Worm (Caenorhabditis elegans): Measurements from ENCODE around the gene try-10.

DNA sequence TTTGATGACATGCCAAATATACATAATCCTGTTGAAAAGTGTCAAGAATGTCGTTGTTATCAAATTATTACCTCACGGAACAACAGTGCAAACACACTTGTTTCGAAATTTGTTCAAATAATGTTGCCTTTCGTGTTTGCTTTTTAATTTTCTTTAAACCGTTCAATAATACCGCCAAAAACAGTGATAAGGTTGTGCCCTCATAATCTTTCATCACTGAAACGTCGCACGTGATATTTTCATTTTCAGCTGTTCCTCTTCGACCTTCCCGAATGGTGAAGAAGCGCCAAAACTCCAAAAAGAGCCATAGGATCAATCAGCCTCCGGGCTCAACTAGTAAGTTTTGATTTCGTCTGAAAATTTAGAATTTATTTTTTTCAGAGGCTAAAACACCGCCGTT is 11.0 kb downstream of the try-10 start, which contains the start of gene inft-2:
- TF ChIP-seq unc-62 (GFP tag; optimal IDR thresholded peaks at IDR 0.05) (no peak), sma-3 (GFP tag; optimal IDR thresholded peaks at IDR 0.05) (no peak), nhr-237 (tag; optimal IDR thresholded peaks at IDR 0.05) (no peak), ztf-1 (GFP tag; conservative IDR thresholded peaks at IDR 0.05) (no peak), elt-3 (tag; optimal IDR thresholded peaks at IDR 0.05) (no peak), snpc-4 (tag; optimal IDR thresholded peaks at IDR 0.05) (no peak), nhr-12 (tag; optimal IDR thresholded peaks at IDR 0.05) (no peak), lsy-2 (tag; optimal IDR thresholded peaks at IDR 0.05) (no peak)
